Fruit fly (Drosophila melanogaster): Measurements from ENCODE around the gene Ugt303A1.

- TF ChIP-seq ovo (GFP tag; optimal IDR thresholded peaks at IDR 0.05) (peak; percentile 74), CG5204 (GFP tag; optimal IDR thresholded peaks at IDR 0.05) (no peak), CG11617 (GFP tag; optimal IDR thresholded peaks at IDR 0.05) (peak; percentile 90), Mnt (GFP tag; optimal IDR thresholded peaks at IDR 0.05) (peak; percentile 92), CG14711 (tag; optimal IDR thresholded peaks at IDR 0.05) (peak; percentile 36), CG1620 (GFP tag; optimal IDR thresholded peaks at IDR 0.05) (peak; percentile 51), pad (GFP tag; optimal IDR thresholded peaks at IDR 0.05) (peak; percentile 42), CG12768 (GFP tag; optimal IDR thresholded peaks at IDR 0.05) (peak; percentile 44), cnc (optimal IDR thresholded peaks at IDR 0.05) (no peak), Clk (GFP tag; optimal IDR thresholded peaks at IDR 0.05) (no peak), CG7045 (GFP tag; optimal IDR thresholded peaks at IDR 0.05) (peak; percentile 48), Crg-1 (GFP tag; optimal IDR thresholded peaks at IDR 0.05) (peak; percentile 33), bab1 (GFP tag; optimal IDR thresholded peaks at IDR 0.05) (peak; percentile 48), kay (GFP tag; ENCODE audit: borderline replicate concordance) (no peak)
These were observed 34.6 kb downstream of the Ugt303A1 start, which contains the start of the genes SdhC and Tctp for dm6 chr3R:11209801-11210402.
